Fruit fly (Drosophila melanogaster) Kc167 (cell line): ENCODE results near the gene Jhbp12.
A peak's percentile ranks its signal among the peaks of the same experiment; 100 is the strongest.

Experiments
- Myc ChIP-seq: fragments of >200 bp; optimal IDR thresholded peaks from 2 replicates; lab custom pipeline; 2017; ENCODE audit warnings: missing external identifiers
- Sin3A ChIP-seq: fragments of >200 bp; optimal IDR thresholded peaks from 2 replicates; lab custom pipeline; 2018; ENCODE audit warnings: missing external identifiers
- h ChIP-seq: fragments of >200 bp; optimal IDR thresholded peaks from 3 replicates; lab custom pipeline; 2018; ENCODE audit warnings: missing external identifiers
- insv ChIP-seq: fragments of >200 bp; optimal IDR thresholded peaks from 3 replicates; lab custom pipeline; 2018; ENCODE audit warnings: missing external identifiers
- psq ChIP-seq: fragments of >200 bp; optimal IDR thresholded peaks from 2 replicates; lab custom pipeline; 2017; ENCODE audit warnings: missing external identifiers
- ttk ChIP-seq: sonication (Bioruptor generic); optimal IDR thresholded peaks from 2 replicates; lab custom pipeline; 2017; ENCODE audit warnings: missing external identifiers

The Jhbp12 gene

dm6 chr3R:24562323-24563025 is 37.9 kb downstream of the Jhbp12 start:
- TF ChIP-seq h (no peak), ttk (lab: Kevin White, UChicago) (no peak), Sin3A (lab: Kevin White, UChicago) (no peak), insv (no peak), Myc (lab: Kevin White, UChicago) (no peak), psq (lab: Kevin White, UChicago) (no peak)

DNA sequence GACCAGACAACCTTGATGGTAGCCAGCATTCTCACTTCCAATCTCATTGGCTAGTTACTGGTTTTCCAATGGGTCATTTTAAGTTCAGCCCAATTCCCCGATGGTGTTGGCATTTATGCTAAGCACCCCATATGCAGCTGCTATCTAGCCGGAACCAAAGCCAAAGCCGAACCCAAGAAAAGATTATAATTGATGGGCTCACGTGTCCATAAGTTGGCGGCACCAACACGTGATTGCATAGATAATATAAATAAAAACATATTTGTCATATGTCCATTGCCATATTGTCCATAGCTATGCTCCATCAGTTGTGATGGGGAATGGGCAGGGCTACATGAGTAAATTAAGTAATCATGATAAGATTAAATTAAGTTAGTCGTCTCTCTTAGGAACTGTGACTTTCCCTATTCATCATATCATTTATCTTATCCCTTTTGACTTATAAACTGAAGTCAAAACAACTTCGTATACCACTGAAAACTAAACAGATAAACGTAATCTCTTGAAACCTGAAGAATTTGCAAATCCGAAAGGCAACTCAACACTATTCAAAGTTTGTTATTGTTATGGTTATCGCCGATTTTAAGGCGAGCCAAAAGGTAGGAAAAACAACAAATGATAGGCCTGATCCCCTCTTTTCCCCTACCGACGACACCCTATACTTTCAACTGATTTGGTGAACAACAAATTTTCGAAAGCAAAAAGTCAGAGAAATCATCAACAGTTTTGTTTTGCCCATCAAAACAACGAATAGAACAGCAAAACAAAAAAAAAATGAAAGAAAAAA is 38.6 kb downstream of the Jhbp12 start:
- TF ChIP-seq Sin3A (lab: Kevin White, UChicago) (no peak), ttk (lab: Kevin White, UChicago) (no peak), insv (no peak), psq (lab: Kevin White, UChicago) (no peak), h (no peak), Myc (lab: Kevin White, UChicago) (no peak)

DNA sequence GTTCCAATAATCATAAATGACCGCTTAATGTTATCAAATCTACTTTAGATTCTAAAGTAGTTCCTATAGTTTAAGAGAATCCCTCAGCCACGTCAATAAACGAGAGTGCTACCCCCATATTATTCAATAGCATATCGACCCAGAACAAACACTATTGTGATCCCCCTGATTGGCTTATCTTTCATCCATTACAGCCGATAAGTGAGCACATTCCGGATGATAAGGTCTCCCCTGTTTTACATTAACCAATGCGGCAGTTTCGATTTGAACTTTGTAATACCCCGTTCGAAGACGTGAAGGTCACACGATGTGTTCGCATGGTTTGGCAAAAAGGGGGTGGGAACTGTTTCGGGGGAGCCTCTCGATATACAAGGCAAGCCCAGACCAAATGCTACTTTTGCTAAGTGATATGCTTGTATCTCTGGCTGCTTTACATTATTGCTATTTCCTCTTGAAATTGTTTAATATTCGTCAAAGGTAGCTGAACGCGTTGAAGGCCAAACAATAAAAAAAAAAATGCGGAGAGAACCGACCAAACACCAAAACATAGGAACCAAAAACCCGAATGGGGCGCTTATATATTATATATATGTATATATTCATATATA is 39.7 kb downstream of the Jhbp12 start:
- no peak for TF ChIP-seq insv
- no peak for TF ChIP-seq ttk (lab: Kevin White, UChicago)
- TF ChIP-seq h: no peak
- no peak for TF ChIP-seq Sin3A (lab: Kevin White, UChicago)
- no peak for TF ChIP-seq psq (lab: Kevin White, UChicago)
- no peak for TF ChIP-seq Myc (lab: Kevin White, UChicago)

- TF ChIP-seq Myc (lab: Kevin White, UChicago): no peak
- peak; percentile 11 for TF ChIP-seq psq (lab: Kevin White, UChicago)
These were observed 40.3 kb downstream of the Jhbp12 start for dm6 chr3R:24564799-24565344.

DNA sequence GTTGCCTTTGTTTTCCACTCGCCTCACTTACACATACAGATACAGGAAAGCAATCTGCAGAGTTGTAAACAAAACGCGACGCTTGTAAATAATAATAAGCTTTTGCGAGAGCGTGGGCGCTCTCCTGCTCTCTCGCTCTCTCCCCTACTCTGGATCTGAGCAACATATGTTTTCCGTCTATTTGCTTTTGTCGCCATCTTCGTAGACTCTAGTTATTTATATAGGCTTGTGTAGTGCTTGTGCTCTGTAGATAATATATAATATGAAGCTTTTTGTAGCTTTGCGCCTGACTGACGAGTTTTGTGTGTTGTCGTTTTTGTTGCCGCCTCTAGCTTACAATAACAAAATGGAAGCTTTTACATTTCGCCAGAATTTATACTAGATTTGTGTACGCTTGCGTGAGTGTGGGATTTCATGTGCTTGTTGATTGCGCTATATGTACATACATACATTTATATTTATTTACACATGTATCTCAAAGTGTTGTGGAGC is 41.2 kb downstream of the Jhbp12 start:
- no peak for TF ChIP-seq Myc (lab: Kevin White, UChicago)
- no peak for TF ChIP-seq insv
- no peak for TF ChIP-seq ttk (lab: Kevin White, UChicago)
- TF ChIP-seq psq (lab: Kevin White, UChicago): peak; percentile 84

DNA sequence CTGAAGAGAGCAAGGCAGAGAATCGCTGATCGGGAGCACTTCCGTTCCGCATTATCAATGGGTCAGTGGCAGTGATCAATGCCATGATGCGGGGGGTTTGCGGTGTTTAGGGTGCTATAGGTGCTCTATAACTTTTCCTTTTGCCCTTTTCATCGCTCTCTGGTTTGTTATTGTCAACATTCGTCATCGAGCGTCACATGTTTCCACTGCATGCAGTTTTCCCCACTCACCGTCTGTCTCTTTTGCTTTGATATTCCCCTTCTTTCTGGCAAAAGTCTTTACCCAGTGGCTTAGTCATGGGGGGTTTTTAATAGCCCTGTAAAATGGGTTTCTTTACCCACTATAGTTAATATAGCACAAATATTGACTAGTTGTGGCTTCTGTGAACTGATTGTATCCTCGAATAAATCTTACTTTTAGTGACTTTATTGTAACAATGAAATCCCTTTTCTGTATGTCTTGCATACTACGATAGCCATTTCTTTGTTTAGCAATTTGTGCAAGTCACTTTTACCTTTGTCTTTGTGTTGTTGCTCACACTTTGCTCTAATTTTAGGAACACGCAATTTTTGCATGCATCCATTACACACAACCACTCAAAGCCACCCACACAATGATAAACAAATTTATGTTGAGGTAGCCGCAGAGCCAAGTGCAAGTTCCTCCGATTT is 42.3 kb downstream of the Jhbp12 start:
- TF ChIP-seq psq (lab: Kevin White, UChicago): no peak
- no peak for TF ChIP-seq h
- TF ChIP-seq Myc (lab: Kevin White, UChicago): no peak
- TF ChIP-seq Sin3A (lab: Kevin White, UChicago): no peak
- no peak for TF ChIP-seq ttk (lab: Kevin White, UChicago)
- no peak for TF ChIP-seq insv

- no peak for TF ChIP-seq h
- TF ChIP-seq Sin3A (lab: Kevin White, UChicago): no peak
- no peak for TF ChIP-seq ttk (lab: Kevin White, UChicago)
- TF ChIP-seq psq (lab: Kevin White, UChicago): no peak
- no peak for TF ChIP-seq insv
- TF ChIP-seq Myc (lab: Kevin White, UChicago): no peak
These were observed 42.8 kb downstream of the Jhbp12 start for dm6 chr3R:24567427-24567771.

dm6 chr3R:24568251-24568932 is 43.8 kb downstream of the Jhbp12 start:
- TF ChIP-seq insv (no peak), psq (lab: Kevin White, UChicago) (no peak), Myc (lab: Kevin White, UChicago) (no peak), Sin3A (lab: Kevin White, UChicago) (no peak), ttk (lab: Kevin White, UChicago) (no peak), h (no peak)

dm6 chr3R:24569669-24570349 is 45.2 kb downstream of the Jhbp12 start:
- TF ChIP-seq ttk (lab: Kevin White, UChicago) (no peak), h (no peak), Sin3A (lab: Kevin White, UChicago) (no peak)

- TF ChIP-seq h: no peak
- no peak for TF ChIP-seq Myc (lab: Kevin White, UChicago)
- no peak for TF ChIP-seq psq (lab: Kevin White, UChicago)
- TF ChIP-seq Sin3A (lab: Kevin White, UChicago): no peak
- TF ChIP-seq insv: no peak
- no peak for TF ChIP-seq ttk (lab: Kevin White, UChicago)
These were observed 47.0 kb downstream of the Jhbp12 start for dm6 chr3R:24571386-24572124.
